Fruit fly (Drosophila melanogaster): ENCODE data around the gene CG31676.
A peak's percentile ranks its signal among the peaks of the same experiment; 100 is the strongest.

Gene CG31676

dm6 chr2L:20825265-20825664, 15.3 kb upstream of the CG31676 start:
- TF ChIP-seq Crg-1 (GFP tag; optimal IDR thresholded peaks at IDR 0.05) (no peak), kay (GFP tag; ENCODE audit: borderline replicate concordance) (peak; percentile 54), ovo (GFP tag; optimal IDR thresholded peaks at IDR 0.05) (no peak), tj (GFP tag; optimal IDR thresholded peaks at IDR 0.05) (no peak)

dm6 chr2L:20826226-20826625, 14.3 kb upstream of the CG31676 start:
- peak; percentile 76 for TF ChIP-seq kay (GFP tag; ENCODE audit: borderline replicate concordance)
- no peak for TF ChIP-seq cnc (optimal IDR thresholded peaks at IDR 0.05)

- TF ChIP-seq tj (GFP tag; optimal IDR thresholded peaks at IDR 0.05) (no peak), ovo (GFP tag; optimal IDR thresholded peaks at IDR 0.05) (no peak), toe (GFP tag; optimal IDR thresholded peaks at IDR 0.05) (no peak), CG5204 (GFP tag; optimal IDR thresholded peaks at IDR 0.05) (no peak), pad (GFP tag; optimal IDR thresholded peaks at IDR 0.05) (no peak), CG14711 (tag; optimal IDR thresholded peaks at IDR 0.05) (no peak), CG7045 (GFP tag; optimal IDR thresholded peaks at IDR 0.05) (no peak), Hr96 (GFP tag; optimal IDR thresholded peaks at IDR 0.05) (no peak), CG11617 (GFP tag; optimal IDR thresholded peaks at IDR 0.05) (no peak), cic (GFP tag; optimal IDR thresholded peaks at IDR 0.05) (no peak), Crg-1 (GFP tag; optimal IDR thresholded peaks at IDR 0.05) (no peak), cnc (optimal IDR thresholded peaks at IDR 0.05) (no peak), CG33017 (tag; optimal IDR thresholded peaks at IDR 0.05) (no peak), kay (GFP tag; ENCODE audit: borderline replicate concordance) (no peak), Mnt (GFP tag; optimal IDR thresholded peaks at IDR 0.05) (no peak), CG7101 (tag; optimal IDR thresholded peaks at IDR 0.05) (no peak), CG1620 (GFP tag; optimal IDR thresholded peaks at IDR 0.05) (no peak), bab1 (GFP tag; optimal IDR thresholded peaks at IDR 0.05) (no peak)
These were observed 13.5 kb upstream of the CG31676 start for dm6 chr2L:20827045-20827444.

- peak; percentile 55 for TF ChIP-seq cic (GFP tag; optimal IDR thresholded peaks at IDR 0.05)
- TF ChIP-seq CG11617 (GFP tag; optimal IDR thresholded peaks at IDR 0.05): no peak
These were observed 11.8 kb upstream of the CG31676 start for dm6 chr2L:20828701-20829100.

dm6 chr2L:20829309-20829708, 11.2 kb upstream of the CG31676 start, which contains the start of gene CG31673:
Gene CG31673 (plus strand): TSS chr2L:20829609.
- TF ChIP-seq kay (GFP tag; ENCODE audit: borderline replicate concordance) (no peak), Clk (GFP tag; optimal IDR thresholded peaks at IDR 0.05) (no peak), tj (GFP tag; optimal IDR thresholded peaks at IDR 0.05) (no peak), CG7101 (tag; optimal IDR thresholded peaks at IDR 0.05) (no peak), CG7045 (GFP tag; optimal IDR thresholded peaks at IDR 0.05) (no peak), cnc (optimal IDR thresholded peaks at IDR 0.05) (no peak), CG14711 (tag; optimal IDR thresholded peaks at IDR 0.05) (no peak), ovo (GFP tag; optimal IDR thresholded peaks at IDR 0.05) (no peak), Hr96 (GFP tag; optimal IDR thresholded peaks at IDR 0.05) (no peak), pad (GFP tag; optimal IDR thresholded peaks at IDR 0.05) (no peak)

- TF ChIP-seq CG11617 (GFP tag; optimal IDR thresholded peaks at IDR 0.05) (peak; percentile 21), CG1620 (GFP tag; optimal IDR thresholded peaks at IDR 0.05) (no peak), toe (GFP tag; optimal IDR thresholded peaks at IDR 0.05) (no peak), pad (GFP tag; optimal IDR thresholded peaks at IDR 0.05) (peak; percentile 0), Mnt (GFP tag; optimal IDR thresholded peaks at IDR 0.05) (peak; percentile 7), CG33017 (tag; optimal IDR thresholded peaks at IDR 0.05) (peak; percentile 16), ovo (GFP tag; optimal IDR thresholded peaks at IDR 0.05) (peak; percentile 9), CG7101 (tag; optimal IDR thresholded peaks at IDR 0.05) (peak; percentile 22), cic (GFP tag; optimal IDR thresholded peaks at IDR 0.05) (peak; percentile 24), CG7045 (GFP tag; optimal IDR thresholded peaks at IDR 0.05) (no peak), bab1 (GFP tag; optimal IDR thresholded peaks at IDR 0.05) (peak; percentile 0), CG14711 (tag; optimal IDR thresholded peaks at IDR 0.05) (peak; percentile 93), tj (GFP tag; optimal IDR thresholded peaks at IDR 0.05) (peak; percentile 45)
These were observed 10.7 kb upstream of the CG31676 start for dm6 chr2L:20829755-20830396.

- TF ChIP-seq CG33017 (tag; optimal IDR thresholded peaks at IDR 0.05): peak; percentile 25
- peak; percentile 55 for TF ChIP-seq cic (GFP tag; optimal IDR thresholded peaks at IDR 0.05)
- TF ChIP-seq tj (GFP tag; optimal IDR thresholded peaks at IDR 0.05): peak; percentile 1
- TF ChIP-seq Hr96 (GFP tag; optimal IDR thresholded peaks at IDR 0.05): no peak
- TF ChIP-seq Crg-1 (GFP tag; optimal IDR thresholded peaks at IDR 0.05): no peak
- no peak for TF ChIP-seq CG14711 (tag; optimal IDR thresholded peaks at IDR 0.05)
- no peak for TF ChIP-seq CG5204 (GFP tag; optimal IDR thresholded peaks at IDR 0.05)
- no peak for TF ChIP-seq pad (GFP tag; optimal IDR thresholded peaks at IDR 0.05)
- TF ChIP-seq Mnt (GFP tag; optimal IDR thresholded peaks at IDR 0.05): peak; percentile 35
- TF ChIP-seq CG12768 (GFP tag; optimal IDR thresholded peaks at IDR 0.05): no peak
- TF ChIP-seq bab1 (GFP tag; optimal IDR thresholded peaks at IDR 0.05): peak; percentile 72
- no peak for TF ChIP-seq CG7045 (GFP tag; optimal IDR thresholded peaks at IDR 0.05)
- no peak for TF ChIP-seq CG7101 (tag; optimal IDR thresholded peaks at IDR 0.05)
- no peak for TF ChIP-seq cnc (optimal IDR thresholded peaks at IDR 0.05)
- TF ChIP-seq kay (GFP tag; ENCODE audit: borderline replicate concordance): no peak
- no peak for TF ChIP-seq toe (GFP tag; optimal IDR thresholded peaks at IDR 0.05)
- no peak for TF ChIP-seq Clk (GFP tag; optimal IDR thresholded peaks at IDR 0.05)
- TF ChIP-seq CG1620 (GFP tag; optimal IDR thresholded peaks at IDR 0.05): peak; percentile 4
- no peak for TF ChIP-seq ovo (GFP tag; optimal IDR thresholded peaks at IDR 0.05)
- TF ChIP-seq CG11617 (GFP tag; optimal IDR thresholded peaks at IDR 0.05): no peak
These were observed 9.5 kb upstream of the CG31676 start, which contains the start of gene CG31674 for dm6 chr2L:20831060-20831459. Gene CG31674 (plus strand): TSS chr2L:20831262.
